Fruit fly (Drosophila melanogaster) whole organism, embryonic: ENCODE data around the gene CG6414.

Experiments
- Atf6 ChIP-seq: fragments of 200-800 bp; sonication (Bioruptor generic); IDR thresholded peaks from 2 replicates; pipeline ENCODE4 v1.3.6; 2022; ENCODE audit warnings: missing biosample characterization, missing genetic modification characterization
- Bgb ChIP-seq: fragments of 200-800 bp; sonication (Bioruptor generic); IDR thresholded peaks from 2 replicates; pipeline ENCODE4 v1.3.6; 2022; ENCODE audit warnings: missing biosample characterization, missing genetic modification characterization; ENCODE audit not compliant: partially characterized antibody
- CG10543 ChIP-seq: fragments of 200-800 bp; sonication (Bioruptor generic); optimal IDR thresholded peaks from 3 replicates; lab custom pipeline; 2017; ENCODE audit warnings: missing biosample characterization, mild to moderate bottlenecking, missing genetic modification characterization, moderate library complexity
- CG11247 ChIP-seq: fragments of 200-800 bp; sonication (Bioruptor generic); IDR thresholded peaks from 2 replicates; pipeline ENCODE4 v1.3.6; 2022; ENCODE audit warnings: missing biosample characterization, missing genetic modification characterization
- CG11560 ChIP-seq: fragments of 200-800 bp; sonication (Bioruptor generic); IDR thresholded peaks from 3 replicates; pipeline ENCODE4 v1.3.6; 2022; ENCODE audit warnings: missing biosample characterization, missing genetic modification characterization
- CG12769 ChIP-seq: fragments of 200-800 bp; sonication (Bioruptor generic); optimal IDR thresholded peaks from 2 replicates; lab custom pipeline; 2019; ENCODE audit warnings: missing biosample characterization, mild to moderate bottlenecking, missing genetic modification characterization, moderate library complexity
- CG13775 ChIP-seq: fragments of 200-800 bp; sonication (Bioruptor generic); optimal IDR thresholded peaks from 3 replicates; lab custom pipeline; 2017; ENCODE audit warnings: missing biosample characterization, mild to moderate bottlenecking, missing genetic modification characterization
- CG16863 ChIP-seq: fragments of 200-800 bp; sonication (Bioruptor generic); optimal IDR thresholded peaks from 3 replicates; lab custom pipeline; 2016; ENCODE audit warnings: missing biosample characterization, missing genetic modification characterization
- CG17385 ChIP-seq: fragments of 200-800 bp; sonication (Bioruptor generic); optimal IDR thresholded peaks from 3 replicates; lab custom pipeline; 2018; ENCODE audit warnings: missing biosample characterization, mild to moderate bottlenecking, missing genetic modification characterization
- CG43689 ChIP-seq: fragments of 200-800 bp; sonication (Bioruptor generic); IDR thresholded peaks from 2 replicates; pipeline ENCODE4 v1.3.6; 2022; ENCODE audit warnings: missing biosample characterization, missing genetic modification characterization
- CG5245 ChIP-seq: fragments of 200-800 bp; sonication (Bioruptor generic); optimal IDR thresholded peaks from 3 replicates; lab custom pipeline; 2016; ENCODE audit warnings: missing biosample characterization, missing genetic modification characterization
- CG6272 ChIP-seq: fragments of 200-800 bp; sonication (Bioruptor generic); IDR thresholded peaks from 2 replicates; pipeline ENCODE4 v1.3.6; 2022; ENCODE audit warnings: missing biosample characterization, missing genetic modification characterization
- CG6813 ChIP-seq: fragments of 200-800 bp; sonication (Bioruptor generic); optimal IDR thresholded peaks from 2 replicates; lab custom pipeline; 2017; ENCODE audit warnings: missing biosample characterization, missing genetic modification characterization, mild to moderate bottlenecking, moderate library complexity, missing genetic modification reagents
- D ChIP-seq, 2 experiments: fragments of 200-800 bp in 1 of 2; fragments of >200 bp in 1 of 2; sonication (Bioruptor generic) in 1 of 2; optimal IDR thresholded peaks; 2 replicates in 1 of 2; 3 replicates in 1 of 2; lab custom pipeline; 2017; ENCODE audit warnings: mild to moderate bottlenecking in 1 of 2, missing biosample characterization in 1 of 2, missing genetic modification characterization in 1 of 2, missing genetic modification reagents in 1 of 2
- D19A ChIP-seq: fragments of 200-800 bp; optimal IDR thresholded peaks from 3 replicates; lab custom pipeline; 2019; ENCODE audit warnings: missing biosample characterization, mild to moderate bottlenecking, missing genetic modification characterization, moderate library complexity
- Hand ChIP-seq: fragments of 200-800 bp; sonication (Bioruptor generic); optimal IDR thresholded peaks from 2 replicates; lab custom pipeline; 2017; ENCODE audit warnings: mild to moderate bottlenecking, missing biosample characterization, missing genetic modification reagents, missing genetic modification characterization
- Hr3 ChIP-seq: fragments of 200-800 bp; sonication (Bioruptor generic); optimal IDR thresholded peaks from 3 replicates; lab custom pipeline; 2016; ENCODE audit warnings: missing biosample characterization, missing genetic modification characterization
- Hr78 ChIP-seq, 2 experiments: fragments of 200-800 bp in 1 of 2; fragments of >200 bp in 1 of 2; sonication (Bioruptor generic) in 1 of 2; optimal IDR thresholded peaks; 2 replicates each; lab custom pipeline; 2017 to 2019; ENCODE audit warnings: missing biosample characterization in 2 of 2, missing genetic modification characterization in 2 of 2, mild to moderate bottlenecking in 1 of 2, moderate library complexity in 1 of 2
- MESR4 ChIP-seq: fragments of 200-800 bp; sonication (Bioruptor generic); optimal IDR thresholded peaks from 2 replicates; lab custom pipeline; 2018; ENCODE audit warnings: missing biosample characterization, mild to moderate bottlenecking, missing genetic modification characterization, moderate library complexity
- Mrtf ChIP-seq: fragments of 200-800 bp; sonication (Bioruptor generic); IDR thresholded peaks from 3 replicates; pipeline ENCODE4 v1.3.6; 2022; ENCODE audit warnings: missing biosample characterization, missing genetic modification characterization
- Oli ChIP-seq: fragments of 200-800 bp; sonication (Bioruptor generic); optimal IDR thresholded peaks from 2 replicates; lab custom pipeline; 2018; ENCODE audit warnings: missing biosample characterization, mild to moderate bottlenecking, missing genetic modification characterization, moderate library complexity
- Pdp1 ChIP-seq, 2 experiments: fragments of 200-800 bp; sonication (Bioruptor generic); optimal IDR thresholded peaks; 3 replicates each; lab custom pipeline; 2016; ENCODE audit warnings: missing biosample characterization in 2 of 2, missing genetic modification characterization in 2 of 2, mild to moderate bottlenecking in 1 of 2, moderate library complexity in 1 of 2
- Rx ChIP-seq: fragments of 200-800 bp; sonication (Bioruptor generic); IDR thresholded peaks from 2 replicates; pipeline ENCODE4 v1.3.6; 2022; ENCODE audit warnings: missing biosample characterization, missing genetic modification characterization
- Sox100B ChIP-seq: fragments of 200-800 bp; sonication (Bioruptor generic); optimal IDR thresholded peaks from 3 replicates; lab custom pipeline; 2018; ENCODE audit warnings: missing biosample characterization, mild to moderate bottlenecking, missing genetic modification characterization
- Sox102F ChIP-seq: fragments of 200-800 bp; sonication (Bioruptor generic); optimal IDR thresholded peaks from 2 replicates; lab custom pipeline; 2018; ENCODE audit warnings: missing biosample characterization, mild to moderate bottlenecking, missing genetic modification characterization, moderate library complexity
- Stat92E ChIP-seq, 3 experiments: fragments of >200 bp in 2 of 3; fragments of 200-800 bp in 1 of 3; sonication (Bioruptor generic) in 1 of 3; optimal IDR thresholded peaks; 2 replicates each; lab custom pipeline; 2017 to 2019; ENCODE audit warnings: missing biosample characterization in 3 of 3, missing genetic modification characterization in 3 of 3, mild to moderate bottlenecking in 1 of 3, moderate library complexity in 1 of 3
- Tbp ChIP-seq: fragments of >200 bp; optimal IDR thresholded peaks from 2 replicates; lab custom pipeline; 2018; ENCODE audit warnings: missing biosample characterization, missing genetic modification characterization
- Xrp1 ChIP-seq: fragments of 200-800 bp; sonication (Bioruptor generic); IDR thresholded peaks from 2 replicates; pipeline ENCODE4 v1.3.6; 2022; ENCODE audit warnings: missing biosample characterization, missing genetic modification characterization
- bcd ChIP-seq: fragments of 200-800 bp; sonication (Bioruptor generic); optimal IDR thresholded peaks from 2 replicates; lab custom pipeline; 2017; ENCODE audit warnings: missing biosample characterization, mild to moderate bottlenecking, missing genetic modification characterization
- bowl ChIP-seq: fragments of 200-800 bp; sonication (Bioruptor generic); IDR thresholded peaks from 2 replicates; pipeline ENCODE4 v1.3.6; 2022; ENCODE audit warnings: missing biosample characterization, missing genetic modification characterization
- corto ChIP-seq: fragments of 200-800 bp; sonication (Bioruptor generic); optimal IDR thresholded peaks from 2 replicates; lab custom pipeline; 2016; ENCODE audit warnings: missing biosample characterization, mild to moderate bottlenecking, missing genetic modification characterization, moderate library complexity
- crc ChIP-seq: fragments of 200-800 bp; sonication (Bioruptor generic); optimal IDR thresholded peaks from 2 replicates; lab custom pipeline; 2016; ENCODE audit warnings: missing biosample characterization, missing genetic modification characterization
- danr ChIP-seq: fragments of 200-800 bp; sonication (Bioruptor generic); IDR thresholded peaks from 2 replicates; pipeline ENCODE4 v1.3.6; 2022; ENCODE audit warnings: missing biosample characterization, missing genetic modification characterization
- eyg ChIP-seq: fragments of 200-800 bp; sonication (Bioruptor generic); optimal IDR thresholded peaks from 3 replicates; lab custom pipeline; 2016; ENCODE audit warnings: missing biosample characterization, missing genetic modification characterization
- grau ChIP-seq: fragments of 200-800 bp; optimal IDR thresholded peaks from 3 replicates; lab custom pipeline; 2019; ENCODE audit warnings: missing biosample characterization, mild to moderate bottlenecking, missing genetic modification characterization, moderate library complexity
- gro ChIP-seq: fragments of 200-800 bp; sonication (Bioruptor generic); optimal IDR thresholded peaks from 2 replicates; lab custom pipeline; 2016; ENCODE audit warnings: missing biosample characterization, missing genetic modification characterization
- ind ChIP-seq: fragments of 200-800 bp; sonication (Bioruptor generic); optimal IDR thresholded peaks from 3 replicates; lab custom pipeline; 2016; ENCODE audit warnings: missing biosample characterization, missing genetic modification characterization
- inv ChIP-seq: fragments of 200-800 bp; sonication (Bioruptor generic); IDR thresholded peaks from 2 replicates; pipeline ENCODE4 v1.3.6; 2022; ENCODE audit warnings: missing biosample characterization, missing genetic modification characterization; ENCODE audit not compliant: partially characterized antibody
- nerfin-1 ChIP-seq: fragments of 200-800 bp; sonication (Bioruptor generic); optimal IDR thresholded peaks from 3 replicates; lab custom pipeline; 2019; ENCODE audit warnings: missing biosample characterization, mild to moderate bottlenecking, missing genetic modification characterization, moderate library complexity
- pb ChIP-seq: fragments of 200-800 bp; sonication (Bioruptor generic); optimal IDR thresholded peaks from 3 replicates; lab custom pipeline; 2016; ENCODE audit warnings: missing biosample characterization, missing genetic modification characterization
- sc ChIP-seq, 3 experiments: fragments of >200 bp in 2 of 3; fragments of 200-800 bp in 1 of 3; sonication (Bioruptor generic) in 1 of 3; optimal IDR thresholded peaks; 2 replicates in 2 of 3; 3 replicates in 1 of 3; lab custom pipeline; 2017; ENCODE audit warnings: mild to moderate bottlenecking in 1 of 3, missing biosample characterization in 1 of 3, missing genetic modification characterization in 1 of 3, missing genetic modification reagents in 1 of 3
- scrt ChIP-seq: fragments of 200-800 bp; sonication (Bioruptor generic); optimal IDR thresholded peaks from 2 replicates; lab custom pipeline; 2018; ENCODE audit warnings: missing biosample characterization, mild to moderate bottlenecking, missing genetic modification characterization, moderate library complexity
- sug ChIP-seq: fragments of 200-800 bp; optimal IDR thresholded peaks from 2 replicates; lab custom pipeline; 2019; ENCODE audit warnings: missing biosample characterization, mild to moderate bottlenecking, missing genetic modification characterization, moderate library complexity
- tll ChIP-seq, 2 experiments: fragments of 200-800 bp in 1 of 2; fragments of >200 bp in 1 of 2; sonication (Bioruptor generic) in 1 of 2; optimal IDR thresholded peaks; 2 replicates each; lab custom pipeline; 2017 to 2019; ENCODE audit warnings: missing biosample characterization in 2 of 2, missing genetic modification characterization in 2 of 2, mild to moderate bottlenecking in 1 of 2, moderate library complexity in 1 of 2
- trem ChIP-seq: fragments of 200-800 bp; optimal IDR thresholded peaks from 3 replicates; lab custom pipeline; 2019; ENCODE audit warnings: missing biosample characterization, mild to moderate bottlenecking, missing genetic modification characterization, moderate library complexity
- trh ChIP-seq: fragments of 200-800 bp; sonication (Bioruptor generic); optimal IDR thresholded peaks from 2 replicates; lab custom pipeline; 2016; ENCODE audit warnings: missing biosample characterization, missing genetic modification characterization
- wdn ChIP-seq: fragments of 200-800 bp; sonication (Bioruptor generic); IDR thresholded peaks from 2 replicates; pipeline ENCODE4 v1.3.6; 2022; ENCODE audit warnings: missing biosample characterization, missing genetic modification characterization
- zen2 ChIP-seq: fragments of 200-800 bp; sonication (Bioruptor generic); IDR thresholded peaks from 3 replicates; pipeline ENCODE4 v1.3.6; 2022; ENCODE audit warnings: missing biosample characterization, missing genetic modification characterization; ENCODE audit not compliant: partially characterized antibody

Gene CG6414

dm6 chrX:4010835-4011234, 39.7 kb upstream of the CG6414 start (continued):
- TF ChIP-seq gro (GFP tag; lab: Kevin White, UChicago), result no peak
- TF ChIP-seq trem, result peak; percentile 7
- TF ChIP-seq corto (GFP tag; lab: Kevin White, UChicago), result no peak
- no peak for TF ChIP-seq crc (GFP tag; lab: Kevin White, UChicago)
- peak; percentile 7 for TF ChIP-seq Hr3 (GFP tag; lab: Kevin White, UChicago)
- TF ChIP-seq CG6272 (GFP tag; lab: Robert Waterston, UW), result 0 out of 2 replicates have a peak, but pooled peaks have one; percentile 24
- peak; percentile 21 for TF ChIP-seq nerfin-1 (tag; lab: Kevin White, UChicago)
- TF ChIP-seq CG5245 (GFP tag; lab: Kevin White, UChicago), result peak; percentile 37
- TF ChIP-seq CG11247 (GFP tag; lab: Robert Waterston, UW), result 0 out of 2 replicates have a peak, but pooled peaks have one; percentile 46
- no peak for TF ChIP-seq Bgb (GFP tag; lab: Robert Waterston, UW)
- TF ChIP-seq Tbp (GFP tag; lab: Kevin White, UChicago), result no peak
- TF ChIP-seq eyg (GFP tag; lab: Kevin White, UChicago), result peak; percentile 16
- TF ChIP-seq D19A (tag; lab: Kevin White, UChicago), result peak; percentile 33
- TF ChIP-seq scrt (GFP tag; lab: Kevin White, UChicago), result peak; percentile 49
- TF ChIP-seq Sox102F (GFP tag; lab: Kevin White, UChicago), result peak; percentile 58
- peak; percentile 3 for TF ChIP-seq Sox100B (GFP tag; lab: Kevin White, UChicago)
- TF ChIP-seq CG43689 (GFP tag; lab: Robert Waterston, UW), result no peak
- peak; percentile 12 for TF ChIP-seq Hand (GFP tag; lab: Kevin White, UChicago)
- TF ChIP-seq pb (GFP tag; lab: Kevin White, UChicago), result peak; percentile 24
- TF ChIP-seq sug (tag; lab: Kevin White, UChicago), result no peak
- peak; percentile 55 for TF ChIP-seq grau (tag; lab: Kevin White, UChicago)
- no peak for TF ChIP-seq D (optimal IDR thresholded peaks at IDR 0.05; lab: Kevin White, UChicago)
- TF ChIP-seq D (GFP tag; optimal IDR thresholded peaks at IDR 0.05; lab: Kevin White, UChicago), result peak; percentile 33
- TF ChIP-seq Mrtf (GFP tag; lab: Robert Waterston, UW), result no peak
- no peak for TF ChIP-seq CG10543
- TF ChIP-seq ind, result peak; percentile 56
- peak; percentile 33 to 43 for TF ChIP-seq Pdp1 (GFP tag; optimal IDR thresholded peaks at IDR 0.05; lab: Kevin White, UChicago)
- TF ChIP-seq Oli (tag; lab: Kevin White, UChicago), result peak; percentile 44
- no peak for TF ChIP-seq CG13775 (GFP tag; lab: Kevin White, UChicago)
- TF ChIP-seq Stat92E (GFP tag; optimal IDR thresholded peaks at IDR 0.05; lab: Kevin White, UChicago), result no peak
- peak; percentile 46 for TF ChIP-seq CG17385 (GFP tag; lab: Kevin White, UChicago)
- peak; percentile 17; the same call in 1 of the 3 replicates for TF ChIP-seq CG11560 (tag; lab: Robert Waterston, UW)
- TF ChIP-seq CG6813, result peak; percentile 8
- TF ChIP-seq tll (GFP tag; optimal IDR thresholded peaks at IDR 0.05; lab: Kevin White, UChicago), result no peak
- no peak for TF ChIP-seq wdn (GFP tag; lab: Robert Waterston, UW)
- peak; percentile 78 for TF ChIP-seq CG12769 (tag; lab: Kevin White, UChicago)
- no peak for TF ChIP-seq zen2 (GFP tag; lab: Robert Waterston, UW)
- TF ChIP-seq MESR4 (GFP tag; lab: Kevin White, UChicago), result no peak
- TF ChIP-seq Rx (GFP tag; lab: Robert Waterston, UW), result peak; percentile 52
- no peak for TF ChIP-seq inv (GFP tag; lab: Robert Waterston, UW)
- peak; percentile 35; the same call in 1 of the 2 replicates for TF ChIP-seq danr (GFP tag; lab: Robert Waterston, UW)
- TF ChIP-seq bcd (GFP tag; lab: Kevin White, UChicago), result peak; percentile 54
- TF ChIP-seq trh, result no peak
- TF ChIP-seq Xrp1 (GFP tag; lab: Robert Waterston, UW), result peak; percentile 63; the same call in 1 of the 2 replicates
- no peak for TF ChIP-seq bowl
- peak; percentile 30 for TF ChIP-seq CG16863 (GFP tag; lab: Kevin White, UChicago)
- TF ChIP-seq Hr78 (GFP tag; optimal IDR thresholded peaks at IDR 0.05; lab: Kevin White, UChicago), result no peak
- TF ChIP-seq sc (optimal IDR thresholded peaks at IDR 0.05; lab: Kevin White, UChicago), result no peak
- peak; percentile 23 for TF ChIP-seq sc (GFP tag; optimal IDR thresholded peaks at IDR 0.05; lab: Kevin White, UChicago)
- TF ChIP-seq Atf6, result 0 out of 2 replicates have a peak, but pooled peaks have one; percentile 15
